Fruit fly (Drosophila melanogaster) whole organism: ENCODE data around the gene Or83a.

Experiments used
- CG8478 ChIP-seq: fragments of >200 bp; optimal IDR thresholded peaks from 2 replicates; lab custom pipeline; 2018; ENCODE audit warnings: inconsistent platforms
- EcR ChIP-seq, 2 experiments: fragments of >200 bp; optimal IDR thresholded peaks; 2 replicates each; lab custom pipeline; 2017; ENCODE audit warnings: missing biosample characterization in 2 of 2, missing genetic modification characterization in 2 of 2, missing genetic modification reagents in 2 of 2
- pan ChIP-seq: fragments of >200 bp; optimal IDR thresholded peaks from 2 replicates; lab custom pipeline; 2017
- psq ChIP-seq: fragments of >200 bp; optimal IDR thresholded peaks from 2 replicates; lab custom pipeline; 2017
- usp ChIP-seq: fragments of >200 bp; optimal IDR thresholded peaks from 2 replicates; lab custom pipeline; 2017; ENCODE audit warnings: missing biosample characterization, missing genetic modification characterization, mixed read lengths

- no peak for TF ChIP-seq CG8478
- no peak for TF ChIP-seq EcR (GFP tag; optimal IDR thresholded peaks at IDR 0.05; lab: Kevin White, UChicago)
- TF ChIP-seq pan (lab: Kevin White, UChicago) = no peak
- no peak for TF ChIP-seq psq (lab: Kevin White, UChicago)
- TF ChIP-seq usp (GFP tag; lab: Kevin White, UChicago) = no peak
Observed at dm6 chr3R:5412987-5413386, 14.0 kb upstream of the Or83a start.
